Worm (Caenorhabditis elegans) whole organism, L4/young adult: ENCODE measurements around the gene R09H10.5.
"Not testable (repeated sequence)": the region's sequence is repeated elsewhere in the genome, so short reads cannot be mapped to it uniquely, and the experiment has no call there.

Source experiments
- W03F9.2 ChIP-seq: fragments of 150-350 bp; optimal IDR thresholded peaks from 2 replicates; lab custom pipeline; 2014; ENCODE audit warnings: missing biosample characterization, missing genetic modification characterization
- dao-5 ChIP-seq: sonication (generic microtip); optimal IDR thresholded peaks from 2 replicates; lab custom pipeline; 2016; ENCODE audit warnings: missing genotype, missing genetic modification characterization, moderate library complexity, missing compliant biosample characterization
- him-1 ChIP-seq: sonication (generic microtip); optimal IDR thresholded peaks from 2 replicates; lab custom pipeline; 2016; ENCODE audit warnings: missing genotype, missing genetic modification reagents, missing genetic modification characterization, missing compliant biosample characterization

The R09H10.5 gene

ce11 chrIV:10628724-10629123, at the start of gene R09H10.5:
Gene R09H10.5, minus strand, starts transcription at chrIV:10628829.
- TF ChIP-seq dao-5 (tag; lab: Kevin White, UChicago) (no peak), him-1 (tag; lab: Kevin White, UChicago) (no peak), W03F9.2 (tag; lab: Kevin White, UChicago) (no peak)

ce11 chrIV:10668561-10668960, 39.9 kb upstream of the R09H10.5 start:
- no peak for TF ChIP-seq him-1 (tag; lab: Kevin White, UChicago)
- TF ChIP-seq dao-5 (tag; lab: Kevin White, UChicago): no peak
- TF ChIP-seq W03F9.2 (tag; lab: Kevin White, UChicago): no peak

- TF ChIP-seq him-1 (tag; lab: Kevin White, UChicago) (no peak), W03F9.2 (tag; lab: Kevin White, UChicago) (no peak), dao-5 (tag; lab: Kevin White, UChicago) (no peak)
Measured at ce11 chrIV:10666523-10666922, 37.9 kb upstream of the R09H10.5 start, which contains the start of gene epi-1. Gene epi-1, plus strand, starts transcription at chrIV:10666823.

- no peak for TF ChIP-seq him-1 (tag; lab: Kevin White, UChicago)
- TF ChIP-seq W03F9.2 (tag; lab: Kevin White, UChicago): no peak
- no peak for TF ChIP-seq dao-5 (tag; lab: Kevin White, UChicago)
Measured at ce11 chrIV:10664134-10664533, 35.5 kb upstream of the R09H10.5 start, which contains the start of gene K08C7.7. Gene K08C7.7, plus strand, starts transcription at chrIV:10664434.

ce11 chrIV:10661760-10662159, 33.1 kb upstream of the R09H10.5 start, which contains the start of gene fmo-1:
Gene fmo-1, plus strand, starts transcription at chrIV:10661857.
- no peak for TF ChIP-seq him-1 (tag; lab: Kevin White, UChicago)
- no peak for TF ChIP-seq W03F9.2 (tag; lab: Kevin White, UChicago)
- no peak for TF ChIP-seq dao-5 (tag; lab: Kevin White, UChicago)

- TF ChIP-seq him-1 (tag; lab: Kevin White, UChicago) (no peak), dao-5 (tag; lab: Kevin White, UChicago) (no peak)
Measured at ce11 chrIV:10661072-10661471, 32.4 kb upstream of the R09H10.5 start.

ce11 chrIV:10656770-10657323, 28.2 kb upstream of the R09H10.5 start, which contains the start of gene K08C7.1:
Gene K08C7.1, plus strand, starts transcription at chrIV:10656812.
- TF ChIP-seq dao-5 (tag; lab: Kevin White, UChicago): no peak
- no peak for TF ChIP-seq W03F9.2 (tag; lab: Kevin White, UChicago)
- no peak for TF ChIP-seq him-1 (tag; lab: Kevin White, UChicago)

- not testable (repeated sequence) for TF ChIP-seq dao-5, him-1, W03F9.2 (tag; lab: Kevin White, UChicago)
Measured at ce11 chrIV:10654047-10654446, 25.4 kb upstream of the R09H10.5 start, which contains the start of gene glb-19. Gene glb-19, minus strand, starts transcription at chrIV:10654147.

- no peak for TF ChIP-seq dao-5 (tag; lab: Kevin White, UChicago)
- TF ChIP-seq him-1 (tag; lab: Kevin White, UChicago): no peak
- TF ChIP-seq W03F9.2 (tag; lab: Kevin White, UChicago): no peak
Measured at ce11 chrIV:10638977-10639376, 10.3 kb upstream of the R09H10.5 start, which contains the start of gene F56C4.2. Gene F56C4.2, plus strand, starts transcription at chrIV:10639277.

ce11 chrIV:10636649-10637048, 8.0 kb upstream of the R09H10.5 start, which contains the start of gene F56C4.1:
Gene F56C4.1, plus strand, starts transcription at chrIV:10636949.
- TF ChIP-seq W03F9.2 (tag; lab: Kevin White, UChicago) (no peak), dao-5 (tag; lab: Kevin White, UChicago) (no peak), him-1 (tag; lab: Kevin White, UChicago) (no peak)

ce11 chrIV:10630953-10631554, 2.4 kb upstream of the R09H10.5 start, which contains the start of gene F56C4.4:
Gene F56C4.4, minus strand, starts transcription at chrIV:10631267.
- TF ChIP-seq W03F9.2 (tag; lab: Kevin White, UChicago): no peak
- no peak for TF ChIP-seq him-1 (tag; lab: Kevin White, UChicago)
- TF ChIP-seq dao-5 (tag; lab: Kevin White, UChicago): no peak

- no peak for TF ChIP-seq him-1 (tag; lab: Kevin White, UChicago)
- TF ChIP-seq dao-5 (tag; lab: Kevin White, UChicago): no peak
- no peak for TF ChIP-seq W03F9.2 (tag; lab: Kevin White, UChicago)
Measured at ce11 chrIV:10620811-10621210, 7.8 kb downstream of the R09H10.5 start, which contains the start of gene R09H10.7. Gene R09H10.7, plus strand, starts transcription at chrIV:10621111.

- TF ChIP-seq dao-5 (tag; lab: Kevin White, UChicago) (no peak), him-1 (tag; lab: Kevin White, UChicago) (no peak), W03F9.2 (tag; lab: Kevin White, UChicago) (no peak)
Measured at ce11 chrIV:10617099-10617498, 11.5 kb downstream of the R09H10.5 start.
